Worm (Caenorhabditis elegans): Measurements from ENCODE around the gene F54D11.4.

F54D11.4 gene

ce11 chrV:4569999-4570627 lies 45.8 kb upstream of the F54D11.4 start, which contains the start of gene sut-2 (continued):
- peak; percentile 20 for TF ChIP-seq nhr-20 (tag; optimal IDR thresholded peaks at IDR 0.05)
- TF ChIP-seq hlh-4 (tag; optimal IDR thresholded peaks at IDR 0.05) = no peak
- no peak for TF ChIP-seq efl-3 (GFP tag; optimal IDR thresholded peaks at IDR 0.05)
- TF ChIP-seq jun-1 (tag; optimal IDR thresholded peaks at IDR 0.05) = no peak
- peak; percentile 22 for TF ChIP-seq egl-13 (tag; optimal IDR thresholded peaks at IDR 0.05)
- TF ChIP-seq efl-1 (optimal IDR thresholded peaks at IDR 0.05) = peak; percentile 27 to 54
- peak; percentile 55 to 87 for TF ChIP-seq efl-1 (GFP tag; optimal IDR thresholded peaks at IDR 0.05 in 1 of 2)
- no peak for TF ChIP-seq ceh-88 (GFP tag; IDR thresholded peaks at IDR 0.05)
- TF ChIP-seq ceh-90 (tag; optimal IDR thresholded peaks at IDR 0.05) = no peak
- no peak for TF ChIP-seq ces-1 (GFP tag; optimal IDR thresholded peaks at IDR 0.05)
- TF ChIP-seq unc-62 (GFP tag; optimal IDR thresholded peaks at IDR 0.05) = no peak
- peak; percentile 54 for TF ChIP-seq nhr-47 (tag; optimal IDR thresholded peaks at IDR 0.05)
- TF ChIP-seq zip-4 (GFP tag; optimal IDR thresholded peaks at IDR 0.05) = no peak
- no peak for TF ChIP-seq nhr-12 (tag; optimal IDR thresholded peaks at IDR 0.05)
- no peak for TF ChIP-seq nhr-76 (tag; optimal IDR thresholded peaks at IDR 0.05)
- TF ChIP-seq dpl-1 (GFP tag; optimal IDR thresholded peaks at IDR 0.05) = peak; percentile 42 to 57 (median 54)
- TF ChIP-seq pag-3 (tag; optimal IDR thresholded peaks at IDR 0.05; ENCODE audit: borderline replicate concordance, insufficient read depth) = no peak
- no peak for TF ChIP-seq sup-37 (GFP tag; optimal IDR thresholded peaks at IDR 0.05)
- no peak for TF ChIP-seq vab-15 (tag; optimal IDR thresholded peaks at IDR 0.05)
- no peak for TF ChIP-seq ceh-8 (GFP tag; optimal IDR thresholded peaks at IDR 0.05)
- no peak for TF ChIP-seq zag-1 (tag; optimal IDR thresholded peaks at IDR 0.05)
- peak in 1 of 6 experiments; percentile 49 for TF ChIP-seq elt-3 (tag; optimal IDR thresholded peaks at IDR 0.05)
- TF ChIP-seq alr-1 (tag; optimal IDR thresholded peaks at IDR 0.05; ENCODE audit: borderline replicate concordance) = no peak
- TF ChIP-seq mep-1 (tag; optimal IDR thresholded peaks at IDR 0.05) = peak; percentile 78
- no peak for TF ChIP-seq hpl-2 (GFP tag; optimal IDR thresholded peaks at IDR 0.05)
- peak; percentile 33 for TF ChIP-seq C16A3.4 (tag; optimal IDR thresholded peaks at IDR 0.05)
- TF ChIP-seq snu-23 (GFP tag; optimal IDR thresholded peaks at IDR 0.05) = peak; percentile 67
- TF ChIP-seq swsn-7 (tag; optimal IDR thresholded peaks at IDR 0.05) = peak; percentile 17
- TF ChIP-seq aha-1 (tag; optimal IDR thresholded peaks at IDR 0.05) = no peak
- no peak for TF ChIP-seq mef-2 (tag; optimal IDR thresholded peaks at IDR 0.05)
- no peak for TF ChIP-seq mab-9 (GFP tag; IDR thresholded peaks at IDR 0.05)
- TF ChIP-seq elt-2 (tag; optimal IDR thresholded peaks at IDR 0.05) = no peak
- peak in 1 of 3 experiments; percentile 8 for TF ChIP-seq ceh-82 (tag; optimal IDR thresholded peaks at IDR 0.05)
- no peak for TF ChIP-seq fkh-8 (tag; optimal IDR thresholded peaks at IDR 0.05)
- TF ChIP-seq fkh-4 (tag; optimal IDR thresholded peaks at IDR 0.05; ENCODE audit: borderline replicate concordance) = no peak
- TF ChIP-seq mdl-1 (tag; optimal IDR thresholded peaks at IDR 0.05) = peak in 1 of 2 experiments; percentile 55

ce11 chrV:4570833-4571232 lies 45.1 kb upstream of the F54D11.4 start, which contains the start of gene Y61A9LA.3:
Gene Y61A9LA.3, plus strand, starts transcription at chrV:4571133.
- no peak for TF ChIP-seq sox-4 (tag; optimal IDR thresholded peaks at IDR 0.05)
- no peak for TF ChIP-seq nhr-90 (tag; optimal IDR thresholded peaks at IDR 0.05; ENCODE audit: poor library complexity)
- TF ChIP-seq pax-3 (tag; optimal IDR thresholded peaks at IDR 0.05) = no peak
- TF ChIP-seq jun-1 (tag; optimal IDR thresholded peaks at IDR 0.05) = no peak
- no peak for TF ChIP-seq nhr-85 (tag)
- no peak for TF ChIP-seq ces-1 (GFP tag; optimal IDR thresholded peaks at IDR 0.05)
- no peak for TF ChIP-seq efl-3 (GFP tag; optimal IDR thresholded peaks at IDR 0.05)

Measured in whole organism, L1 larva.